Fruit fly (Drosophila melanogaster): Measurements from ENCODE around the gene Uch-L5.

- no peak for TF ChIP-seq psq (optimal IDR thresholded peaks at IDR 0.05)
- no peak for TF ChIP-seq EcR (GFP tag; optimal IDR thresholded peaks at IDR 0.05)
Measured at dm6 chr3L:9525444-9525843, 48.7 kb upstream of the Uch-L5 start, which contains the start of gene CG33700.
